Fruit fly (Drosophila melanogaster): Measurements from ENCODE around the gene CycJ.
A peak's percentile ranks its signal among the peaks of the same experiment; 100 is the strongest.

Gene CycJ

DNA sequence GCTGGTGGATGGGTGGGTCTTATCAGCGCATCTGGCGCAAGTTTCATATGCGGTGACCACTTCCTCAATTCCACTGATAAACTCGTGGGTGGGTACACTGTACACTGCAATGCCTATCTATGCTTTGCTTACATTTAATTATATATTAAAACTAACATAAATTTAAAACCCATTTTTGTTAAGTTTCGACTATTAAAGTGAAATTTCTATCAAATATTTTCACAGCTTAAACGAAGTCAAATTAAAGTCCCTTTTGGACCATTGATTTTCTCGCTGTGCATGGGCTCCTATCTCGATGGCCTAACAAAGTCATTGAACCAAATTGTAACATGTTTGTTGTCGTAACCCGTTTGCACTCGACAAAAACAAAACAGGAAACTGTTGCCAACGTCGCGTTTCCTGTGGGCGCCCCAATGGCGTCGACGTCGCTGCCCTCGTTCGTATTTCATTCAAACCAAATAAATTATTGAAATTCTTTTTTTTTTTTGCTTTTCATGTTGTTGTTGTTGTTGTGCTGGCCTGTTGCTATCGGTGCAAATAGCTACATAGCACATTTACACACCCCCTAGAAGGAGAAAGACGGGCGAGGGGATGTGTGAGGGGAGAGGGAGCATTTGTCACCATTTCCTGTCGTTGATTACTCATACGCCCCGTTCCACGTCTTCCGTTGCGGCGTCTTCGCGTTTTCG, 33.4 kb upstream of the CycJ start (continued):
- TF ChIP-seq hbn (GFP tag; IDR thresholded peaks at IDR 0.05; ENCODE audit: partially characterized antibody) (no peak), Hr3 (GFP tag; optimal IDR thresholded peaks at IDR 0.05) (peak; percentile 83), pita (GFP tag; optimal IDR thresholded peaks at IDR 0.05) (no peak), Deaf1 (tag; optimal IDR thresholded peaks at IDR 0.05) (peak; percentile 59), MESR4 (GFP tag; optimal IDR thresholded peaks at IDR 0.05) (peak; percentile 9), Usf (GFP tag; optimal IDR thresholded peaks at IDR 0.05) (peak; percentile 13), phol (tag; optimal IDR thresholded peaks at IDR 0.05) (peak; percentile 84), Doc2 (GFP tag; IDR thresholded peaks at IDR 0.05) (no peak), amos (GFP tag; IDR thresholded peaks at IDR 0.05; ENCODE audit: partially characterized antibody) (no peak), cato (GFP tag; optimal IDR thresholded peaks at IDR 0.05; ENCODE audit: borderline replicate concordance) (peak; percentile 50), CG6791 (GFP tag; IDR thresholded peaks at IDR 0.05; ENCODE audit: partially characterized antibody) (no peak), Chrac-16 (GFP tag; optimal IDR thresholded peaks at IDR 0.05) (peak; percentile 68), gce (GFP tag; IDR thresholded peaks at IDR 0.05) (peak; percentile 58; the same call in 1 of the 3 replicates), eyg (GFP tag; optimal IDR thresholded peaks at IDR 0.05) (no peak), lbe (GFP tag; optimal IDR thresholded peaks at IDR 0.05) (peak; percentile 73), Hr51 (GFP tag; optimal IDR thresholded peaks at IDR 0.05) (peak in 1 of 2 experiments; percentile 90), HLH4C (GFP tag; IDR thresholded peaks at IDR 0.05; ENCODE audit: partially characterized antibody) (no peak), dysf (GFP tag; IDR thresholded peaks at IDR 0.05) (peak; percentile 93), CG6654 (GFP tag; optimal IDR thresholded peaks at IDR 0.05) (peak; percentile 37), Oli (tag; optimal IDR thresholded peaks at IDR 0.05) (peak; percentile 91), lola (GFP tag; optimal IDR thresholded peaks at IDR 0.05) (peak in 1 of 3 experiments; percentile 56), CG8478 (optimal IDR thresholded peaks at IDR 0.05) (no peak), Med (GFP tag) (peak; percentile 79), zf30C (GFP tag; optimal IDR thresholded peaks at IDR 0.05) (peak; percentile 53), E2f2 (GFP tag; IDR thresholded peaks at IDR 0.05) (peak; percentile 62; the same call in 1 of the 2 replicates), lov (optimal IDR thresholded peaks at IDR 0.05) (no peak), lov (GFP tag; IDR thresholded peaks at IDR 0.05) (0 out of 3 replicates have a peak, but pooled peaks have one; percentile 44), E2f1 (GFP tag; IDR thresholded peaks at IDR 0.05) (peak; percentile 78), nerfin-2 (GFP tag; IDR thresholded peaks at IDR 0.05; ENCODE audit: partially characterized antibody) (no peak), CG14860 (GFP tag; IDR thresholded peaks at IDR 0.05; ENCODE audit: partially characterized antibody) (no peak), chinmo (GFP tag; IDR thresholded peaks at IDR 0.05; ENCODE audit: partially characterized antibody) (peak; percentile 76; the same call in 1 of the 4 replicates), CG14965 (GFP tag; optimal IDR thresholded peaks at IDR 0.05; ENCODE audit: borderline replicate concordance) (no peak), CG6254 (GFP tag; optimal IDR thresholded peaks at IDR 0.05) (peak; percentile 61), CG5245 (GFP tag; optimal IDR thresholded peaks at IDR 0.05) (peak; percentile 50), CG17612 (GFP tag; IDR thresholded peaks at IDR 0.05) (peak; percentile 71), CG16779 (GFP tag; IDR thresholded peaks at IDR 0.05) (no peak), sd (tag; optimal IDR thresholded peaks at IDR 0.05) (peak; percentile 79), al (GFP tag; IDR thresholded peaks at IDR 0.05) (peak; percentile 82), Lpt (GFP tag; optimal IDR thresholded peaks at IDR 0.05) (no peak), CG8388 (GFP tag; optimal IDR thresholded peaks at IDR 0.05) (peak; percentile 73), Fer3 (tag; optimal IDR thresholded peaks at IDR 0.05) (peak; percentile 87), ATbp (GFP tag; optimal IDR thresholded peaks at IDR 0.05) (peak; percentile 85), CG18011 (GFP tag; optimal IDR thresholded peaks at IDR 0.05) (peak; percentile 47), CG2712 (tag; optimal IDR thresholded peaks at IDR 0.05) (peak; percentile 79), CG1647 (GFP tag; optimal IDR thresholded peaks at IDR 0.05) (peak; percentile 37), oc (tag; optimal IDR thresholded peaks at IDR 0.05) (peak; percentile 81), shn (GFP tag; optimal IDR thresholded peaks at IDR 0.05) (no peak), CG33213 (GFP tag; optimal IDR thresholded peaks at IDR 0.05) (peak; percentile 21)
